Fruit fly (Drosophila melanogaster): ENCODE data around the gene side-VII.

side-VII gene

dm6 chr3R:9767620-9768592, 28.1 kb upstream of the side-VII start, which contains the start of gene Naa80 (continued):
- TF ChIP-seq lilli (GFP tag; optimal IDR thresholded peaks at IDR 0.05) (peak; percentile 75), ci (GFP tag; IDR thresholded peaks at IDR 0.05) (peak; percentile 85), CG1529 (GFP tag; optimal IDR thresholded peaks at IDR 0.05) (no peak), run (tag; optimal IDR thresholded peaks at IDR 0.05) (no peak), dmrt99B (tag; optimal IDR thresholded peaks at IDR 0.05) (no peak), lola (GFP tag; optimal IDR thresholded peaks at IDR 0.05) (no peak), Hsf (GFP tag; optimal IDR thresholded peaks at IDR 0.05) (peak; percentile 75), CTCF (GFP tag; optimal IDR thresholded peaks at IDR 0.05) (peak; percentile 37), sc (optimal IDR thresholded peaks at IDR 0.05) (no peak), sc (GFP tag; optimal IDR thresholded peaks at IDR 0.05) (no peak), esg (GFP tag; conservative IDR thresholded peaks at IDR 0.05) (no peak), CG34376 (GFP tag; optimal IDR thresholded peaks at IDR 0.05) (peak; percentile 50), BtbVII (GFP tag; optimal IDR thresholded peaks at IDR 0.05) (peak; percentile 4), Awh (GFP tag; IDR thresholded peaks at IDR 0.05) (no peak), Ptx1 (GFP tag; IDR thresholded peaks at IDR 0.05) (peak; percentile 56), CG12299 (tag; optimal IDR thresholded peaks at IDR 0.05) (peak; percentile 31), Xrp1 (GFP tag; IDR thresholded peaks at IDR 0.05) (peak; percentile 59; the same call in 1 of the 2 replicates), Vsx1 (GFP tag; optimal IDR thresholded peaks at IDR 0.05) (no peak), Pdp1 (GFP tag; optimal IDR thresholded peaks at IDR 0.05) (peak; percentile 54 to 73), eyg (GFP tag; optimal IDR thresholded peaks at IDR 0.05) (peak; percentile 59), onecut (GFP tag; IDR thresholded peaks at IDR 0.05) (peak; percentile 41; the same call in 1 of the 2 replicates), chn (GFP tag; optimal IDR thresholded peaks at IDR 0.05) (peak; percentile 80), D (optimal IDR thresholded peaks at IDR 0.05) (no peak), D (GFP tag; optimal IDR thresholded peaks at IDR 0.05) (no peak), Six4 (GFP tag; optimal IDR thresholded peaks at IDR 0.05) (peak; percentile 1), Dbx (GFP tag; IDR thresholded peaks at IDR 0.05) (peak; percentile 78), tap (tag; optimal IDR thresholded peaks at IDR 0.05) (no peak), Side (GFP tag; optimal IDR thresholded peaks at IDR 0.05) (peak; percentile 83), CG8281 (tag; optimal IDR thresholded peaks at IDR 0.05) (no peak), p53 (GFP tag; optimal IDR thresholded peaks at IDR 0.05) (peak; percentile 67), seq (GFP tag; IDR thresholded peaks at IDR 0.05) (0 out of 2 replicates have a peak, but pooled peaks have one; percentile 33), bigmax (GFP tag; optimal IDR thresholded peaks at IDR 0.05) (peak; percentile 40), vnd (GFP tag; IDR thresholded peaks at IDR 0.05; ENCODE audit: partially characterized antibody) (no peak), nerfin-2 (GFP tag; IDR thresholded peaks at IDR 0.05; ENCODE audit: partially characterized antibody) (peak; percentile 47; the same call in 1 of the 2 replicates), Fer1 (GFP tag; optimal IDR thresholded peaks at IDR 0.05) (peak; percentile 62), trem (tag; optimal IDR thresholded peaks at IDR 0.05) (peak; percentile 88), Doc3 (GFP tag; IDR thresholded peaks at IDR 0.05; ENCODE audit: partially characterized antibody) (no peak), CG15479 (GFP tag; optimal IDR thresholded peaks at IDR 0.05) (no peak), Aef1 (GFP tag; IDR thresholded peaks at IDR 0.05) (peak; percentile 37; the same call in 1 of the 3 replicates), Mes4 (GFP tag; optimal IDR thresholded peaks at IDR 0.05) (peak; percentile 45), CG4820 (GFP tag; optimal IDR thresholded peaks at IDR 0.05) (peak; percentile 8), CG1832 (GFP tag; optimal IDR thresholded peaks at IDR 0.05) (no peak), Nf-YB (GFP tag; optimal IDR thresholded peaks at IDR 0.05) (no peak), slp2 (GFP tag; optimal IDR thresholded peaks at IDR 0.05) (peak; percentile 6), CG4328 (GFP tag; optimal IDR thresholded peaks at IDR 0.05) (peak; percentile 1), CG1603 (tag; optimal IDR thresholded peaks at IDR 0.05) (peak; percentile 84), hth (optimal IDR thresholded peaks at IDR 0.05) (no peak), gcm2 (GFP tag; optimal IDR thresholded peaks at IDR 0.05) (no peak), CG13123 (GFP tag; optimal IDR thresholded peaks at IDR 0.05) (peak; percentile 3), dati (GFP tag; IDR thresholded peaks at IDR 0.05) (no peak)

All from whole organism, embryonic.